Worm (Caenorhabditis elegans) whole organism, L3 larva: Measurements from ENCODE around the gene T07D4.2.

Experiments used
- daf-12 ChIP-seq: fragments of 150-350 bp; optimal IDR thresholded peaks from 2 replicates; lab custom pipeline; 2014; ENCODE audit warnings: missing biosample characterization, missing genetic modification reagents, missing genetic modification characterization
- egl-27 ChIP-seq: sonication (generic microtip); optimal IDR thresholded peaks from 4 replicates; lab custom pipeline; 2017; ENCODE audit warnings: missing biosample characterization, missing genetic modification reagents, missing genetic modification characterization
- jun-1 ChIP-seq: fragments of 150-350 bp; optimal IDR thresholded peaks from 2 replicates; lab custom pipeline; 2014; ENCODE audit warnings: missing biosample characterization, missing genetic modification reagents, missing genetic modification characterization
- nfya-1 ChIP-seq: sonication (generic microtip); optimal IDR thresholded peaks from 2 replicates; lab custom pipeline; 2017; ENCODE audit warnings: missing genetic modification characterization, mild to moderate bottlenecking, missing compliant biosample characterization, antibody characterized with exemption, moderate library complexity; ENCODE audit not compliant: insufficient read depth
- nhr-237 ChIP-seq: fragments of 150-350 bp; optimal IDR thresholded peaks from 2 replicates; lab custom pipeline; 2014; ENCODE audit warnings: missing biosample characterization, missing genetic modification characterization
- nhr-28 ChIP-seq: fragments of 150-350 bp; optimal IDR thresholded peaks from 2 replicates; lab custom pipeline; 2014; ENCODE audit warnings: missing biosample characterization, missing genetic modification characterization
- nhr-76 ChIP-seq: fragments of 150-350 bp; sonication (generic microtip); optimal IDR thresholded peaks from 5 replicates; lab custom pipeline; 2014; ENCODE audit warnings: missing biosample characterization, missing genetic modification characterization
- nhr-77 ChIP-seq: fragments of 150-350 bp; optimal IDR thresholded peaks from 2 replicates; lab custom pipeline; 2014; ENCODE audit warnings: missing biosample characterization, missing genetic modification characterization
- pha-4 ChIP-seq: fragments of 150-350 bp; optimal IDR thresholded peaks from 2 replicates; lab custom pipeline; 2014; ENCODE audit warnings: missing biosample characterization, missing genetic modification reagents, missing genetic modification characterization
- pqm-1 ChIP-seq: fragments of 150-350 bp; optimal IDR thresholded peaks from 2 replicates; lab custom pipeline; 2017; ENCODE audit warnings: missing biosample characterization, missing genetic modification characterization, inconsistent platforms
- unc-62 ChIP-seq: fragments of 150-350 bp; sonication (generic microtip); optimal IDR thresholded peaks from 4 replicates; lab custom pipeline; 2014; ENCODE audit warnings: missing biosample characterization, missing genetic modification reagents, missing genetic modification characterization
- ztf-11 ChIP-seq: fragments of 150-350 bp; optimal IDR thresholded peaks from 2 replicates; lab custom pipeline; 2014; ENCODE audit warnings: missing biosample characterization, missing genetic modification characterization
- ztf-4 ChIP-seq: fragments of 150-350 bp; optimal IDR thresholded peaks from 2 replicates; lab custom pipeline; 2014; ENCODE audit warnings: missing biosample characterization, missing genetic modification characterization

ce11 chrII:8839025-8839424, 34.7 kb downstream of the T07D4.2 start, which contains the start of gene F46C5.7:
- TF ChIP-seq daf-12: no peak
- TF ChIP-seq egl-27: no peak
- TF ChIP-seq nfya-1 (tag; lab: Kevin White, UChicago): no peak
- TF ChIP-seq jun-1 (tag; lab: Kevin White, UChicago): no peak
- no peak for TF ChIP-seq pha-4 (tag; lab: Kevin White, UChicago)
- no peak for TF ChIP-seq pqm-1
- no peak for TF ChIP-seq unc-62
- TF ChIP-seq ztf-11 (tag; lab: Kevin White, UChicago): no peak
- no peak for TF ChIP-seq nhr-28
- no peak for TF ChIP-seq nhr-237 (tag; lab: Kevin White, UChicago)
- TF ChIP-seq nhr-76 (tag; lab: Kevin White, UChicago): no peak
- no peak for TF ChIP-seq nhr-77
- no peak for TF ChIP-seq ztf-4 (tag; lab: Kevin White, UChicago)
